Worm (Caenorhabditis elegans) whole organism, L4 larva: ENCODE measurements around the gene tomm-70.

ENCODE experiments used
- F10B5.3 ChIP-seq: sonication (generic microtip); optimal IDR thresholded peaks from 2 replicates; lab custom pipeline; 2016; ENCODE audit warnings: mild to moderate bottlenecking, missing genetic modification characterization, missing compliant biosample characterization
- F37D6.2 ChIP-seq: sonication (generic microtip); optimal IDR thresholded peaks from 2 replicates; lab custom pipeline; 2016; ENCODE audit warnings: mild to moderate bottlenecking, missing genetic modification characterization, missing compliant biosample characterization
- R02D3.7 ChIP-seq: fragments of 150-350 bp; sonication (generic microtip); optimal IDR thresholded peaks from 3 replicates; lab custom pipeline; 2014; ENCODE audit warnings: missing biosample characterization, missing genetic modification characterization
- Y105C5A.15 ChIP-seq: fragments of 200-800 bp; sonication (Bioruptor generic); IDR thresholded peaks from 2 replicates; pipeline ENCODE4 v1.3.6; 2022; ENCODE audit warnings: missing genetic modification characterization, missing compliant biosample characterization
- Y5F2A.4 ChIP-seq: fragments of 200-800 bp; sonication (Bioruptor generic); optimal IDR thresholded peaks from 2 replicates; lab custom pipeline; 2018; ENCODE audit warnings: mild to moderate bottlenecking, missing genetic modification characterization, missing compliant biosample characterization
- aha-1 ChIP-seq: fragments of 150-350 bp; peaks from one replicate; lab custom pipeline; 2014; ENCODE audit warnings: missing biosample characterization, missing genetic modification characterization
- attf-4 ChIP-seq: sonication (generic microtip); optimal IDR thresholded peaks from 3 replicates; lab custom pipeline; 2017; ENCODE audit warnings: missing biosample characterization, missing genetic modification characterization
- ceh-32 ChIP-seq: sonication (generic microtip); optimal IDR thresholded peaks from 2 replicates; lab custom pipeline; 2016; ENCODE audit warnings: mild to moderate bottlenecking, missing genetic modification characterization, missing compliant biosample characterization; ENCODE audit not compliant: poor library complexity
- ceh-44 ChIP-seq: fragments of 200-800 bp; sonication (Bioruptor generic); IDR thresholded peaks from 2 replicates; pipeline ENCODE4 v1.3.6; 2022; ENCODE audit warnings: missing genetic modification reagents, missing genetic modification characterization, missing compliant biosample characterization
- ces-1 ChIP-seq: fragments of 150-350 bp; sonication (generic microtip); optimal IDR thresholded peaks from 4 replicates; lab custom pipeline; 2014; ENCODE audit warnings: missing biosample characterization, missing genetic modification reagents, missing genetic modification characterization
- dmd-6 ChIP-seq: fragments of 200-800 bp; sonication (Bioruptor generic); IDR thresholded peaks from 2 replicates; pipeline ENCODE4 v1.3.6; 2022; ENCODE audit warnings: missing genetic modification reagents, missing genetic modification characterization, missing compliant biosample characterization
- duxl-1 ChIP-seq: sonication (generic microtip); optimal IDR thresholded peaks from 2 replicates; lab custom pipeline; 2016; ENCODE audit warnings: mild to moderate bottlenecking, missing genetic modification characterization, moderate library complexity, missing compliant biosample characterization; ENCODE audit not compliant: poor library complexity
- dve-1 ChIP-seq: sonication (generic microtip); optimal IDR thresholded peaks from 2 replicates; lab custom pipeline; 2017; ENCODE audit warnings: antibody characterized with exemption, mild to moderate bottlenecking, missing genetic modification characterization, missing compliant biosample characterization; ENCODE audit not compliant: insufficient read depth
- egl-43 ChIP-seq: fragments of 200-800 bp; sonication (Bioruptor generic); IDR thresholded peaks from 2 replicates; pipeline ENCODE4 v1.3.6; 2022; ENCODE audit warnings: missing genetic modification reagents, missing genetic modification characterization, missing compliant biosample characterization
- hif-1 ChIP-seq, 2 experiments: sonication (generic microtip); optimal IDR thresholded peaks; 2 replicates each; lab custom pipeline; 2016 to 2017; ENCODE audit warnings: missing compliant biosample characterization in 2 of 2, missing genetic modification characterization in 2 of 2, missing genetic modification reagents in 2 of 2, missing genotype in 2 of 2, mild to moderate bottlenecking in 1 of 2
- hlh-11 ChIP-seq: fragments of 200-800 bp; sonication (Bioruptor generic); optimal IDR thresholded peaks from 2 replicates; lab custom pipeline; 2018; ENCODE audit warnings: mild to moderate bottlenecking, missing genetic modification characterization, missing compliant biosample characterization
- hlh-30 ChIP-seq: sonication (generic microtip); optimal IDR thresholded peaks from 2 replicates; lab custom pipeline; 2017; ENCODE audit warnings: antibody characterized with exemption, mild to moderate bottlenecking, missing genetic modification characterization, missing compliant biosample characterization; ENCODE audit not compliant: insufficient read depth
- lin-13 ChIP-seq: fragments of 150-350 bp; optimal IDR thresholded peaks from 2 replicates; lab custom pipeline; 2014; ENCODE audit warnings: missing biosample characterization, missing genetic modification reagents, missing genetic modification characterization
- lin-39 ChIP-seq: fragments of 150-350 bp; optimal IDR thresholded peaks from 2 replicates; lab custom pipeline; 2014; ENCODE audit warnings: missing biosample characterization, missing genetic modification reagents, missing genetic modification characterization
- mdl-1 ChIP-seq, 2 experiments: fragments of 150-350 bp in 1 of 2; sonication (generic microtip) in 1 of 2; optimal IDR thresholded peaks; 2 replicates each; lab custom pipeline; 2014 to 2017; ENCODE audit warnings: missing biosample characterization in 2 of 2, missing genetic modification characterization in 2 of 2
- mdt-29 ChIP-seq: fragments of 200-800 bp; sonication (Bioruptor generic); IDR thresholded peaks from 2 replicates; pipeline ENCODE4 v1.3.6; 2022; ENCODE audit warnings: missing genetic modification reagents, missing genetic modification characterization, missing compliant biosample characterization
- mxl-3 ChIP-seq: fragments of 200-800 bp; sonication (Bioruptor generic); optimal IDR thresholded peaks from 2 replicates; lab custom pipeline; 2018; ENCODE audit warnings: mild to moderate bottlenecking, missing genetic modification characterization, missing compliant biosample characterization
- nhr-11 ChIP-seq: fragments of 150-350 bp; optimal IDR thresholded peaks from 2 replicates; lab custom pipeline; 2014; ENCODE audit warnings: missing biosample characterization, missing genetic modification characterization
- nhr-111 ChIP-seq: fragments of 200-800 bp; sonication (Bioruptor generic); optimal IDR thresholded peaks from 2 replicates; lab custom pipeline; 2018; ENCODE audit warnings: mild to moderate bottlenecking, missing genetic modification characterization, missing compliant biosample characterization
- nhr-25 ChIP-seq: sonication (generic microtip); optimal IDR thresholded peaks from 2 replicates; lab custom pipeline; 2017; ENCODE audit warnings: missing genetic modification characterization, mild to moderate bottlenecking, missing compliant biosample characterization, antibody characterized with exemption, moderate library complexity, borderline replicate concordance; ENCODE audit not compliant: insufficient read depth
- nhr-28 ChIP-seq: fragments of 150-350 bp; optimal IDR thresholded peaks from 2 replicates; lab custom pipeline; 2014; ENCODE audit warnings: missing biosample characterization, missing genetic modification characterization
- nhr-48 ChIP-seq: sonication (generic microtip); optimal IDR thresholded peaks from 2 replicates; lab custom pipeline; 2016; ENCODE audit warnings: mild to moderate bottlenecking, missing genetic modification characterization, missing compliant biosample characterization
- nhr-76 ChIP-seq: fragments of 150-350 bp; optimal IDR thresholded peaks from 2 replicates; lab custom pipeline; 2014; ENCODE audit warnings: missing biosample characterization, missing genetic modification characterization
- php-3 ChIP-seq: fragments of 200-800 bp; sonication (Bioruptor generic); IDR thresholded peaks from 2 replicates; pipeline ENCODE4 v1.3.6; 2022; ENCODE audit warnings: missing genetic modification reagents, missing genetic modification characterization, missing compliant biosample characterization
- pqm-1 ChIP-seq: sonication (generic microtip); optimal IDR thresholded peaks from 2 replicates; lab custom pipeline; 2017; ENCODE audit warnings: missing biosample characterization, missing genetic modification characterization
- saeg-2 ChIP-seq: fragments of 200-800 bp; sonication (Bioruptor generic); IDR thresholded peaks from 2 replicates; pipeline ENCODE4 v1.3.6; 2022; ENCODE audit warnings: missing genetic modification reagents, missing genetic modification characterization, missing compliant biosample characterization
- sdz-12 ChIP-seq: fragments of 200-800 bp; sonication (Bioruptor generic); optimal IDR thresholded peaks from 2 replicates; lab custom pipeline; 2018; ENCODE audit warnings: mild to moderate bottlenecking, missing genetic modification characterization, missing compliant biosample characterization
- snpc-1.2 ChIP-seq: fragments of 200-800 bp; sonication (Bioruptor generic); IDR thresholded peaks from 2 replicates; pipeline ENCODE4 v1.3.6; 2022; ENCODE audit warnings: missing genetic modification reagents, missing genetic modification characterization, missing compliant biosample characterization
- snpc-4 ChIP-seq: fragments of 150-350 bp; optimal IDR thresholded peaks from 2 replicates; lab custom pipeline; 2014; ENCODE audit warnings: missing biosample characterization, missing genetic modification characterization
- spr-1 ChIP-seq: sonication (generic microtip); optimal IDR thresholded peaks from 2 replicates; lab custom pipeline; 2016; ENCODE audit warnings: mild to moderate bottlenecking, missing genetic modification characterization, missing compliant biosample characterization
- spr-3 ChIP-seq: fragments of 200-800 bp; sonication (Bioruptor generic); optimal IDR thresholded peaks from 2 replicates; lab custom pipeline; 2018; ENCODE audit warnings: mild to moderate bottlenecking, missing genetic modification characterization, missing compliant biosample characterization
- tra-1 ChIP-seq: fragments of 200-800 bp; sonication (Bioruptor generic); IDR thresholded peaks from 2 replicates; pipeline ENCODE4 v1.3.6; 2022; ENCODE audit warnings: missing genetic modification reagents, missing genetic modification characterization, missing compliant biosample characterization
- unc-62 ChIP-seq, 3 experiments: fragments of 150-350 bp in 1 of 3; sonication (generic microtip); optimal IDR thresholded peaks in 2 of 3; peaks in 1 of 3; 1 replicate in 1 of 3; 2 replicates in 2 of 3; lab custom pipeline; 2014 to 2017; ENCODE audit warnings: missing biosample characterization in 3 of 3, missing genetic modification characterization in 3 of 3, missing genetic modification reagents in 3 of 3, missing genotype in 1 of 3

The tomm-70 gene

ce11 chrIII:8780473-8780872 lies 25.9 kb upstream of the tomm-70 start (continued):
- peak; percentile 18 for TF ChIP-seq aha-1 (tag; lab: Kevin White, UChicago)
- TF ChIP-seq mdl-1 (tag; optimal IDR thresholded peaks at IDR 0.05; lab: Kevin White, UChicago) = peak; percentile 49 to 89
- no peak for TF ChIP-seq ceh-44
- TF ChIP-seq nhr-48 (tag; lab: Kevin White, UChicago) = peak; percentile 52
- TF ChIP-seq hlh-30 (tag; lab: Kevin White, UChicago) = peak; percentile 84
- TF ChIP-seq, all 104 proteins: peak for 15

- no peak for TF ChIP-seq dve-1 (tag; lab: Kevin White, UChicago)
- no peak for TF ChIP-seq nhr-76 (tag; lab: Kevin White, UChicago)
- TF ChIP-seq nhr-25 (tag; lab: Kevin White, UChicago) = no peak
- TF ChIP-seq tra-1 (GFP tag; lab: Robert Waterston, UW) = no peak
- no peak for TF ChIP-seq pqm-1 (tag; lab: Kevin White, UChicago)
- TF ChIP-seq aha-1 (tag; lab: Kevin White, UChicago) = peak; percentile 66
- TF ChIP-seq nhr-111 (GFP tag; lab: Kevin White, UChicago) = no peak
Observed at ce11 chrIII:8779912-8780311, 25.4 kb upstream of the tomm-70 start, which contains the start of gene K02D10.4. Gene K02D10.4 (minus strand): TSS chrIII:8780012.

ce11 chrIII:8775953-8776352 lies 21.4 kb upstream of the tomm-70 start, which contains the start of gene snap-29:
Gene snap-29 (plus strand): TSS chrIII:8776253.
- TF ChIP-seq spr-3 (GFP tag; lab: Kevin White, UChicago) (no peak), nhr-48 (tag; lab: Kevin White, UChicago) (no peak)

ce11 chrIII:8773375-8773774 lies 18.8 kb upstream of the tomm-70 start:
- no peak for TF ChIP-seq ceh-32 (tag; lab: Kevin White, UChicago)
- TF ChIP-seq tra-1 (GFP tag; lab: Robert Waterston, UW) = no peak
- peak in 1 of 2 experiments; percentile 91 for TF ChIP-seq unc-62 (GFP tag; optimal IDR thresholded peaks at IDR 0.05 in 1 of 2; lab: Kevin White, UChicago)
- TF ChIP-seq unc-62 (tag; optimal IDR thresholded peaks at IDR 0.05; lab: Kevin White, UChicago) = no peak
- TF ChIP-seq nhr-28 = no peak
- TF ChIP-seq aha-1 (tag; lab: Kevin White, UChicago) = peak; percentile 81
- no peak for TF ChIP-seq spr-1
- no peak for TF ChIP-seq duxl-1

- TF ChIP-seq php-3 (no peak), hif-1 (tag; optimal IDR thresholded peaks at IDR 0.05; lab: Kevin White, UChicago) (no peak), hlh-11 (peak; percentile 48), ces-1 (GFP tag; lab: Kevin White, UChicago) (no peak), aha-1 (tag; lab: Kevin White, UChicago) (peak; percentile 28), lin-39 (tag; lab: Kevin White, UChicago) (no peak), attf-4 (tag; lab: Kevin White, UChicago) (no peak), mxl-3 (peak; percentile 85), F37D6.2 (tag; lab: Kevin White, UChicago) (no peak), Y5F2A.4 (GFP tag; lab: Kevin White, UChicago) (no peak), saeg-2 (GFP tag; lab: Robert Waterston, UW) (no peak), Y105C5A.15 (GFP tag; lab: Robert Waterston, UW) (no peak), nhr-76 (tag; lab: Kevin White, UChicago) (no peak), egl-43 (GFP tag; lab: Robert Waterston, UW) (no peak), nhr-48 (tag; lab: Kevin White, UChicago) (peak; percentile 10), F10B5.3 (tag; lab: Kevin White, UChicago) (no peak), sdz-12 (GFP tag; lab: Kevin White, UChicago) (no peak), duxl-1 (no peak), snpc-4 (tag; lab: Kevin White, UChicago) (no peak), mdt-29 (GFP tag; lab: Robert Waterston, UW) (no peak), R02D3.7 (tag; lab: Kevin White, UChicago) (no peak), nhr-111 (GFP tag; lab: Kevin White, UChicago) (no peak), nhr-11 (tag; lab: Kevin White, UChicago) (peak; percentile 5), dmd-6 (GFP tag; lab: Robert Waterston, UW) (peak; percentile 21; the same call in 1 of the 2 replicates), lin-13 (no peak), snpc-1.2 (no peak)
Observed at ce11 chrIII:8772428-8773027, 18.0 kb upstream of the tomm-70 start.
